Worm (Caenorhabditis elegans): Measurements from ENCODE around the gene lir-2.

Gene lir-2

ce11 chrII:7669409-7669808 is 2.3 kb downstream of the lir-2 start (continued):
- no peak for TF ChIP-seq pax-3 (tag; optimal IDR thresholded peaks at IDR 0.05)
- TF ChIP-seq alr-1 (tag; optimal IDR thresholded peaks at IDR 0.05; ENCODE audit: borderline replicate concordance) = no peak
- TF ChIP-seq nhr-20 (tag; optimal IDR thresholded peaks at IDR 0.05) = peak; percentile 19
- TF ChIP-seq Y116A8C.19 (tag; optimal IDR thresholded peaks at IDR 0.05; ENCODE audit: borderline replicate concordance) = no peak
- peak; percentile 0 for TF ChIP-seq dsc-1 (tag; optimal IDR thresholded peaks at IDR 0.05)
- TF ChIP-seq aha-1 (tag; optimal IDR thresholded peaks at IDR 0.05) = no peak
- TF ChIP-seq mab-9 (GFP tag; IDR thresholded peaks at IDR 0.05) = no peak
- no peak for TF ChIP-seq zag-1 (tag; optimal IDR thresholded peaks at IDR 0.05)
- TF ChIP-seq lin-13 (GFP tag; optimal IDR thresholded peaks at IDR 0.05) = no peak
- TF ChIP-seq F16B12.6 (tag; optimal IDR thresholded peaks at IDR 0.05) = peak; percentile 35
- no peak for TF ChIP-seq unc-30 (tag; optimal IDR thresholded peaks at IDR 0.05)
- TF ChIP-seq ceh-90 (tag; optimal IDR thresholded peaks at IDR 0.05) = no peak
- TF ChIP-seq jun-1 (tag; optimal IDR thresholded peaks at IDR 0.05) = no peak
- TF ChIP-seq fkh-4 (tag; optimal IDR thresholded peaks at IDR 0.05; ENCODE audit: borderline replicate concordance) = no peak
- TF ChIP-seq tlp-1 (tag; optimal IDR thresholded peaks at IDR 0.05) = no peak
- no peak for TF ChIP-seq unc-98 (GFP tag; IDR thresholded peaks at IDR 0.05)
- no peak for TF ChIP-seq ama-1 (optimal IDR thresholded peaks at IDR 0.05)
- TF ChIP-seq rnt-1 (tag; optimal IDR thresholded peaks at IDR 0.05) = no peak
- TF ChIP-seq sup-37 (GFP tag; optimal IDR thresholded peaks at IDR 0.05) = no peak
- TF ChIP-seq ceh-82 (tag; optimal IDR thresholded peaks at IDR 0.05) = peak in 1 of 3 experiments; percentile 65
- TF ChIP-seq sptf-1 (tag; optimal IDR thresholded peaks at IDR 0.05) = no peak
- no peak for TF ChIP-seq sox-4 (tag; optimal IDR thresholded peaks at IDR 0.05)
- TF ChIP-seq pag-3 (tag; optimal IDR thresholded peaks at IDR 0.05; ENCODE audit: borderline replicate concordance, insufficient read depth) = no peak
- no peak for TF ChIP-seq egl-27 (tag; optimal IDR thresholded peaks at IDR 0.05)
- TF ChIP-seq tbx-2 (tag; optimal IDR thresholded peaks at IDR 0.05) = peak; percentile 2

ce11 chrII:7670039-7670438 is 3.0 kb downstream of the lir-2 start:
- no peak for TF ChIP-seq aly-2 (tag; optimal IDR thresholded peaks at IDR 0.05)
- no peak for TF ChIP-seq elt-2 (tag; optimal IDR thresholded peaks at IDR 0.05)
- no peak for TF ChIP-seq ceh-63 (GFP tag; optimal IDR thresholded peaks at IDR 0.05)
- no peak for TF ChIP-seq zip-4 (GFP tag; optimal IDR thresholded peaks at IDR 0.05)
- TF ChIP-seq nhr-19 (GFP tag; conservative IDR thresholded peaks at IDR 0.05) = no peak
- no peak for TF ChIP-seq F16B12.6 (tag; optimal IDR thresholded peaks at IDR 0.05)
- no peak for TF ChIP-seq ama-1 (optimal IDR thresholded peaks at IDR 0.05)
- no peak for TF ChIP-seq fkh-4 (tag; optimal IDR thresholded peaks at IDR 0.05; ENCODE audit: borderline replicate concordance)
- TF ChIP-seq mep-1 (tag; optimal IDR thresholded peaks at IDR 0.05) = no peak
- TF ChIP-seq pqm-1 (tag; optimal IDR thresholded peaks at IDR 0.05) = no peak
- no peak for TF ChIP-seq nhr-71 (tag; optimal IDR thresholded peaks at IDR 0.05)
- no peak for TF ChIP-seq lsy-2 (tag; optimal IDR thresholded peaks at IDR 0.05)
- TF ChIP-seq C16A3.4 (tag; optimal IDR thresholded peaks at IDR 0.05) = no peak
- no peak for TF ChIP-seq skn-1 (tag; optimal IDR thresholded peaks at IDR 0.05)
- no peak for TF ChIP-seq tlp-1 (tag; optimal IDR thresholded peaks at IDR 0.05)
- TF ChIP-seq efl-3 (GFP tag; optimal IDR thresholded peaks at IDR 0.05) = no peak
- no peak for TF ChIP-seq lin-35 (GFP tag; optimal IDR thresholded peaks at IDR 0.05)
- no peak for TF ChIP-seq unc-86 (tag; optimal IDR thresholded peaks at IDR 0.05)
- no peak for TF ChIP-seq ceh-8 (GFP tag; optimal IDR thresholded peaks at IDR 0.05)

ce11 chrII:7671705-7672104 is 4.6 kb downstream of the lir-2 start, which contains the start of gene lir-1:
TSS of gene lir-1 (plus strand) at chrII:7672005.
- TF ChIP-seq elt-2 (tag; optimal IDR thresholded peaks at IDR 0.05) = no peak
- no peak for TF ChIP-seq dsc-1 (tag; optimal IDR thresholded peaks at IDR 0.05)
- TF ChIP-seq fkh-4 (tag; optimal IDR thresholded peaks at IDR 0.05; ENCODE audit: borderline replicate concordance) = no peak
- TF ChIP-seq zag-1 (tag; optimal IDR thresholded peaks at IDR 0.05) = no peak
- no peak for TF ChIP-seq lin-39 (tag; optimal IDR thresholded peaks at IDR 0.05)
- no peak for TF ChIP-seq aha-1 (tag; optimal IDR thresholded peaks at IDR 0.05)
- no peak for TF ChIP-seq ztf-11 (tag; optimal IDR thresholded peaks at IDR 0.05)
